Fruit fly (Drosophila melanogaster): Measurements from ENCODE around the gene Dhfr.
A peak's percentile ranks its signal among the peaks of the same experiment; 100 is the strongest.

Dhfr gene

DNA sequence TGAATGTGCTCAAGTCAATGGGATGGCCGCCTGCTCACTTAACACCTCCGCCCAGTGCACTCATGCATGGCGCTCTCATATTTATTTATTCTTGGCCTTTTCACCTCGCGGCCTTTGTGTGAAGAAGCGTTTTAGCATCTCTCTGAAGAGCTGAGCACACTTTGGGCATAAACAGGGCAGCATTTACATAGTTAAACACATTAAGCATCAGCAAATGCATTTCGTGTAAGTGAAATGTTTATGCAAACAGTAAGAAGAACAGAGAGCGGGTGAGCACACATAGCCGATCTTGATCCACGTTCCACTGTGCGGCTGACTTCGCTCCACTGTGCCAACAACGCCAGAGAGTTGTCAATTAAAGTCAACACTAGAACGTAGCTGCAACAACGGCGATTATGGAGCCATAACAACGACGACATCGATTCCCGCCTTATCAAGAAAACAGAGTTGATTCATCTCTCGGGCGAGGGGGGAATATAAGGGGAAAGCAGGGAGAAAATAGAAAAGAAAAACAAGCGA lies 43.7 kb downstream of the Dhfr start (continued):
- TF ChIP-seq BEAF-32 (GFP tag; optimal IDR thresholded peaks at IDR 0.05) = no peak
- TF ChIP-seq phol (tag; optimal IDR thresholded peaks at IDR 0.05) = peak; percentile 70
- TF ChIP-seq CG3726 (GFP tag; IDR thresholded peaks at IDR 0.05) = 0 out of 3 replicates have a peak, but pooled peaks have one; percentile 54
- TF ChIP-seq CG11247 (GFP tag; IDR thresholded peaks at IDR 0.05) = 0 out of 2 replicates have a peak, but pooled peaks have one; percentile 13
- peak; percentile 60 for TF ChIP-seq vvl (GFP tag; IDR thresholded peaks at IDR 0.05)
- no peak for TF ChIP-seq CG4328 (GFP tag; optimal IDR thresholded peaks at IDR 0.05)
- no peak for TF ChIP-seq Ptx1 (GFP tag; IDR thresholded peaks at IDR 0.05)
- TF ChIP-seq jumu (GFP tag; optimal IDR thresholded peaks at IDR 0.05) = peak; percentile 50
- peak; percentile 26 for TF ChIP-seq CG13775 (GFP tag; optimal IDR thresholded peaks at IDR 0.05)
- peak; percentile 63; the same call in 1 of the 3 replicates for TF ChIP-seq otp (GFP tag; IDR thresholded peaks at IDR 0.05)
- peak; percentile 24 for TF ChIP-seq slp2 (GFP tag; optimal IDR thresholded peaks at IDR 0.05)
- TF ChIP-seq pho (GFP tag; optimal IDR thresholded peaks at IDR 0.05) = no peak
- peak; percentile 41; the same call in 1 of the 2 replicates for TF ChIP-seq lmd (GFP tag; IDR thresholded peaks at IDR 0.05)
- peak; percentile 76 for TF ChIP-seq MTF-1 (GFP tag; optimal IDR thresholded peaks at IDR 0.05; ENCODE audit: borderline replicate concordance)
- TF ChIP-seq bab2 (GFP tag; optimal IDR thresholded peaks at IDR 0.05) = peak; percentile 10
- TF ChIP-seq CG10959 (GFP tag; IDR thresholded peaks at IDR 0.05) = 0 out of 2 replicates have a peak, but pooled peaks have one; percentile 53
- TF ChIP-seq gro (GFP tag; optimal IDR thresholded peaks at IDR 0.05) = no peak
- TF ChIP-seq da (GFP tag; optimal IDR thresholded peaks at IDR 0.05) = no peak
- TF ChIP-seq nau (GFP tag; optimal IDR thresholded peaks at IDR 0.05) = peak; percentile 6
- peak; percentile 79 for TF ChIP-seq Kr (GFP tag; optimal IDR thresholded peaks at IDR 0.05)
- peak; percentile 32 for TF ChIP-seq CG1602 (GFP tag; optimal IDR thresholded peaks at IDR 0.05)
- no peak for TF ChIP-seq pros (GFP tag; optimal IDR thresholded peaks at IDR 0.05)
- TF ChIP-seq ftz-f1 (GFP tag; optimal IDR thresholded peaks at IDR 0.05) = no peak
- peak in 1 of 2 experiments; percentile 5 for TF ChIP-seq insv (GFP tag; optimal IDR thresholded peaks at IDR 0.05)
- TF ChIP-seq chm (GFP tag; IDR thresholded peaks at IDR 0.05) = peak; percentile 88
- peak; percentile 83 for TF ChIP-seq CG1603 (tag; optimal IDR thresholded peaks at IDR 0.05)
- TF ChIP-seq Sry-β (GFP tag; optimal IDR thresholded peaks at IDR 0.05) = peak; percentile 74
- no peak for TF ChIP-seq wor (GFP tag; IDR thresholded peaks at IDR 0.05)
- TF ChIP-seq cas (GFP tag; IDR thresholded peaks at IDR 0.05) = no peak
- no peak for TF ChIP-seq al (GFP tag; IDR thresholded peaks at IDR 0.05)
- TF ChIP-seq CG6683 (GFP tag; optimal IDR thresholded peaks at IDR 0.05) = peak; percentile 18
- peak; percentile 40 for TF ChIP-seq nmo (GFP tag; optimal IDR thresholded peaks at IDR 0.05)
- TF ChIP-seq toy (GFP tag; IDR thresholded peaks at IDR 0.05) = no peak
- TF ChIP-seq CG6765 (GFP tag; optimal IDR thresholded peaks at IDR 0.05) = no peak
- TF ChIP-seq stwl (tag; optimal IDR thresholded peaks at IDR 0.05) = peak; percentile 65
- TF ChIP-seq ap (GFP tag; IDR thresholded peaks at IDR 0.05) = peak; percentile 29; the same call in 1 of the 2 replicates
- peak; percentile 56 for TF ChIP-seq CG11398 (GFP tag; optimal IDR thresholded peaks at IDR 0.05)
- peak; percentile 15 for TF ChIP-seq CG33213 (GFP tag; optimal IDR thresholded peaks at IDR 0.05)
- peak; percentile 77 for TF ChIP-seq Blimp-1 (GFP tag; optimal IDR thresholded peaks at IDR 0.05)
- TF ChIP-seq CG15696 (tag; optimal IDR thresholded peaks at IDR 0.05) = peak; percentile 86
- TF ChIP-seq Six4 (GFP tag; optimal IDR thresholded peaks at IDR 0.05) = peak; percentile 32
- TF ChIP-seq ro (GFP tag; IDR thresholded peaks at IDR 0.05) = peak; percentile 6; the same call in 1 of the 2 replicates
- peak; percentile 28 for TF ChIP-seq CG31388 (GFP tag; optimal IDR thresholded peaks at IDR 0.05)
- TF ChIP-seq CG10462 (GFP tag; optimal IDR thresholded peaks at IDR 0.05) = peak; percentile 38
- TF ChIP-seq CG6689 (GFP tag; IDR thresholded peaks at IDR 0.05) = peak; percentile 41
- TF ChIP-seq CG6813 (GFP tag; optimal IDR thresholded peaks at IDR 0.05) = peak; percentile 51
- peak; percentile 61 for TF ChIP-seq CG7745 (tag; optimal IDR thresholded peaks at IDR 0.05)
- no peak for TF ChIP-seq dan (GFP tag; IDR thresholded peaks at IDR 0.05)
- peak; percentile 6 for TF ChIP-seq twi (tag; optimal IDR thresholded peaks at IDR 0.05)
- peak; percentile 41 for TF ChIP-seq lab (GFP tag; optimal IDR thresholded peaks at IDR 0.05)
